Fruit fly (Drosophila melanogaster) whole organism, adult: ENCODE data around the gene swm.
A peak's percentile ranks its signal among the peaks of the same experiment; 100 is the strongest.

Experiments
- CG11617 ChIP-seq: fragments of 200-800 bp; sonication (Bioruptor generic); optimal IDR thresholded peaks from 2 replicates; lab custom pipeline; 2017; ENCODE audit warnings: mild to moderate bottlenecking, missing biosample characterization, missing genetic modification reagents, missing genetic modification characterization
- CG12768 ChIP-seq: fragments of 200-800 bp; sonication (Bioruptor generic); optimal IDR thresholded peaks from 2 replicates; lab custom pipeline; 2017; ENCODE audit warnings: missing biosample characterization, missing genetic modification characterization, mild to moderate bottlenecking, moderate library complexity, missing genetic modification reagents
- CG14711 ChIP-seq: fragments of 200-800 bp; sonication (Bioruptor generic); optimal IDR thresholded peaks from 2 replicates; lab custom pipeline; 2018; ENCODE audit warnings: missing biosample characterization, mild to moderate bottlenecking, missing genetic modification characterization, moderate library complexity
- CG1620 ChIP-seq: fragments of 200-800 bp; sonication (Bioruptor generic); optimal IDR thresholded peaks from 2 replicates; lab custom pipeline; 2016; ENCODE audit warnings: missing biosample characterization, missing genetic modification characterization
- CG33017 ChIP-seq: fragments of 200-800 bp; sonication (Bioruptor generic); optimal IDR thresholded peaks from 2 replicates; lab custom pipeline; 2018; ENCODE audit warnings: missing biosample characterization, mild to moderate bottlenecking, missing genetic modification characterization, moderate library complexity
- CG5204 ChIP-seq: fragments of 200-800 bp; sonication (Bioruptor generic); optimal IDR thresholded peaks from 2 replicates; lab custom pipeline; 2016; ENCODE audit warnings: missing biosample characterization, missing genetic modification characterization
- CG7045 ChIP-seq: fragments of 200-800 bp; sonication (Bioruptor generic); optimal IDR thresholded peaks from 2 replicates; lab custom pipeline; 2017; ENCODE audit warnings: missing biosample characterization, mild to moderate bottlenecking, missing genetic modification characterization
- CG7101 ChIP-seq: fragments of 200-800 bp; sonication (Bioruptor generic); optimal IDR thresholded peaks from 2 replicates; lab custom pipeline; 2018; ENCODE audit warnings: missing biosample characterization, mild to moderate bottlenecking, missing genetic modification characterization, moderate library complexity
- Clk ChIP-seq: fragments of 200-800 bp; sonication (Bioruptor generic); optimal IDR thresholded peaks from 2 replicates; lab custom pipeline; 2017; ENCODE audit warnings: missing biosample characterization, missing genetic modification characterization
- Crg-1 ChIP-seq: fragments of 200-800 bp; sonication (Bioruptor generic); optimal IDR thresholded peaks from 2 replicates; lab custom pipeline; 2016; ENCODE audit warnings: missing biosample characterization, missing genetic modification characterization
- Hr96 ChIP-seq: fragments of 200-800 bp; sonication (Bioruptor generic); optimal IDR thresholded peaks from 2 replicates; lab custom pipeline; 2016; ENCODE audit warnings: missing biosample characterization, missing genetic modification characterization
- Mnt ChIP-seq: fragments of 200-800 bp; sonication (Bioruptor generic); optimal IDR thresholded peaks from 2 replicates; lab custom pipeline; 2016; ENCODE audit warnings: missing biosample characterization, mild to moderate bottlenecking, missing genetic modification characterization
- bab1 ChIP-seq: fragments of 200-800 bp; sonication (Bioruptor generic); optimal IDR thresholded peaks from 3 replicates; lab custom pipeline; 2019; ENCODE audit warnings: missing biosample characterization, mild to moderate bottlenecking, missing genetic modification characterization, moderate library complexity
- cic ChIP-seq: fragments of 200-800 bp; sonication (Bioruptor generic); optimal IDR thresholded peaks from 2 replicates; lab custom pipeline; 2017; ENCODE audit warnings: missing biosample characterization, mild to moderate bottlenecking, missing genetic modification characterization, moderate library complexity
- cnc ChIP-seq, 2 experiments: fragments of >200 bp; optimal IDR thresholded peaks; 2 replicates each; lab custom pipeline; 2017
- kay ChIP-seq: fragments of 200-800 bp; sonication (Bioruptor generic); peaks from one replicate; lab custom pipeline; 2016; ENCODE audit warnings: missing biosample characterization, missing genetic modification characterization, borderline replicate concordance
- ovo ChIP-seq: fragments of 200-800 bp; sonication (Bioruptor generic); optimal IDR thresholded peaks from 2 replicates; lab custom pipeline; 2016; ENCODE audit warnings: missing biosample characterization, missing genetic modification characterization
- pad ChIP-seq: fragments of 200-800 bp; sonication (Bioruptor generic); optimal IDR thresholded peaks from 3 replicates; lab custom pipeline; 2017; ENCODE audit warnings: missing biosample characterization, missing genetic modification characterization, mild to moderate bottlenecking, moderate library complexity, missing genetic modification reagents
- tj ChIP-seq: fragments of 200-800 bp; sonication (Bioruptor generic); optimal IDR thresholded peaks from 3 replicates; lab custom pipeline; 2017; ENCODE audit warnings: missing biosample characterization, mild to moderate bottlenecking, missing genetic modification characterization, moderate library complexity
- toe ChIP-seq: fragments of 200-800 bp; sonication (Bioruptor generic); optimal IDR thresholded peaks from 2 replicates; lab custom pipeline; 2016; ENCODE audit warnings: missing biosample characterization, missing genetic modification characterization

Gene swm

DNA sequence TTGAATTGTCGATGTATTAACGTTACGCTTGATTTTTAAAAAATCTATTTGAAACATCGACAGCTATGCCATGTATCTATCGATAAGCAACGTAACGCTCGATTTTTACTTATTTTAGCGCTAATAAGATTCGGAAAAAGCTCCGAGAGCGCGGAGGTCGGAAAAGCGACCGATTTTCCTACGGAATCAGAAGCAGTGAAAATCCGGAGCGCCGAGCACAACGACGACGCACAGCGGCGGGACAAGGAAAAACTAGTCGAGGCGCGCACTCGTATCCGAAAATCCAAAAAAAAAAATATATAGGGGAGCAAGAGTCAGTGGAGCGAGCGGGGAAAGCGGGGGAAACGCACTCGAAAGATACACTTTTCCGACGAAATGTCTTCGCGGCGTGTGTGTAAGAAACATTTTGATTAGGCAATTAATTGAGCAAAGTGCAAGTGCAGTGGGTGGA lies 25.6 kb downstream of the swm start, which contains the start of gene CG10132:
TSS of gene CG10132 (plus strand) at position 189 of the 451 bp plus-strand sequence.
- TF ChIP-seq Crg-1 (no peak), CG7045 (no peak), kay (GFP tag; lab: Kevin White, UChicago) (no peak), CG14711 (tag; lab: Kevin White, UChicago) (no peak), Hr96 (no peak), bab1 (no peak), cnc (optimal IDR thresholded peaks at IDR 0.05; lab: Kevin White, UChicago) (no peak), Clk (GFP tag; lab: Kevin White, UChicago) (no peak), CG5204 (GFP tag; lab: Kevin White, UChicago) (no peak)

DNA sequence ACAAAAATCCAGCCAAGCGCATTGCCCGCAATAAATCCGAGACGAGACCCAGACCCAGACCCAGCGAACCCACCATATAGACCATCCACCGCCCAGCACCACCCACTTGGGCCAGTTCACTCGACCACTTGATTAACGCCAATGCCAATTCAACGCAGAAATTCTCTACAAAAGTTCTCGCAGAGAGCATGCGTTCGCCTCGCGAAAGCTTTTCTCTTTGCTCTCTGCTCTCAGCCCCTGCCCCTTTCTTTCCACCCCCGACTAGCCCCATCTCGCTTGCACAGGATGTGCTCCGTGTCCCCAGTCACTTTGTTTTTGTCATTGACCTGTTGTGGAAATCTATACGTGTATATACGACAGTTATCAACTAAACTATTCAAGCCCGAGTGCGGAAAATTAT lies 26.6 kb downstream of the swm start:
- peak; percentile 4 for TF ChIP-seq CG12768 (GFP tag; lab: Kevin White, UChicago)
- no peak for TF ChIP-seq CG1620
- no peak for TF ChIP-seq toe (GFP tag; lab: Kevin White, UChicago)
- TF ChIP-seq bab1, result no peak

DNA sequence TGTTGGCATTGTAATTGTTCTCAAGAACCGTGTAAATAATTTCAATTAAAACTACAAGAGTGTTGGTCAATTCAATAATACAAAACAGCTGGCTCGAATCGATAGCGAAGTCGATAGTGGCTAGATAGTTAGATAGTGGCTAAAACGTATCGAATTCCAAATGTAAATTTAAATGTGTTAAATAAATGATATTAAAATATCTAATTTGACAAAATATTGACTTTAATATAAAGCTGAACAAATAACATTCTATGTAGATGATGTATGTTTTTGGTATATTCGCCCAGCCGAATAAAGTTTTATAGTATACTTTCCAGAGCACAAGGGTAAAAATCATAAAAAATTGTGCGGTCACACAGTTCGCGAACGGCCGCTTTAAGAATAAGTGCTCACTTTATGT lies 33.3 kb downstream of the swm start, which contains the start of the genes Dpm1 and CG10137:
TSS of gene Dpm1 (minus strand) at position 53 of the 400 bp plus-strand sequence.
TSS of gene CG10137 (plus strand) at position 371 of the 400 bp plus-strand sequence.
- TF ChIP-seq toe (GFP tag; lab: Kevin White, UChicago) (no peak), Mnt (GFP tag; lab: Kevin White, UChicago) (peak; percentile 12), CG5204 (GFP tag; lab: Kevin White, UChicago) (no peak), cnc (optimal IDR thresholded peaks at IDR 0.05; lab: Kevin White, UChicago) (no peak), Crg-1 (no peak), CG12768 (GFP tag; lab: Kevin White, UChicago) (no peak), cic (GFP tag; lab: Kevin White, UChicago) (no peak), CG33017 (tag; lab: Kevin White, UChicago) (no peak), CG14711 (tag; lab: Kevin White, UChicago) (no peak), bab1 (peak; percentile 60), tj (GFP tag; lab: Kevin White, UChicago) (no peak), CG11617 (GFP tag; lab: Kevin White, UChicago) (no peak), kay (GFP tag; lab: Kevin White, UChicago) (no peak), ovo (GFP tag; lab: Kevin White, UChicago) (no peak), Hr96 (no peak), pad (peak; percentile 19), CG7101 (peak; percentile 26), Clk (GFP tag; lab: Kevin White, UChicago) (no peak), CG7045 (no peak), CG1620 (peak; percentile 30)

DNA sequence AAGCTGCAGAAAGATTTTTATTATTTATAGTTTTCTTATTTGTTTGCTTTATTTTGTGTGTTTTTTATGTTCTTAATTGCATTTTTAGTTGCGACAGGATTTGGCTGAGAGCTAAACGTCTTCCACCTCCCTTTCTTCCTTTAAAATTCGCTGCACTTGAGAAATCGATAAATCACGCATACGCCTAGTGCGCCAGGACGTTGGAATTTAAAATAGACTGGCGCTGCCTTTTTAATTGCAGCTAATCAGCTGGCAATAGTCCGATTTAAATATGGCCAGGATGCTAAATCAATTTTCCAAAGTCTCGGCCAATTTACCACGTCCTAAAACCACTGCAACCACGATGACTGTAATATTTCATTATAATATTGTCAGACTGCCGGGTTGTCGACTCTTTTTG lies 33.8 kb downstream of the swm start:
- TF ChIP-seq CG1620 (no peak), Crg-1 (no peak), cic (GFP tag; lab: Kevin White, UChicago) (no peak), cnc (optimal IDR thresholded peaks at IDR 0.05; lab: Kevin White, UChicago) (no peak), pad (no peak), tj (GFP tag; lab: Kevin White, UChicago) (no peak), Clk (GFP tag; lab: Kevin White, UChicago) (no peak), Mnt (GFP tag; lab: Kevin White, UChicago) (no peak), CG5204 (GFP tag; lab: Kevin White, UChicago) (no peak), CG7045 (no peak), CG14711 (tag; lab: Kevin White, UChicago) (no peak), kay (GFP tag; lab: Kevin White, UChicago) (no peak), CG11617 (GFP tag; lab: Kevin White, UChicago) (no peak), ovo (GFP tag; lab: Kevin White, UChicago) (no peak), CG33017 (tag; lab: Kevin White, UChicago) (no peak)

DNA sequence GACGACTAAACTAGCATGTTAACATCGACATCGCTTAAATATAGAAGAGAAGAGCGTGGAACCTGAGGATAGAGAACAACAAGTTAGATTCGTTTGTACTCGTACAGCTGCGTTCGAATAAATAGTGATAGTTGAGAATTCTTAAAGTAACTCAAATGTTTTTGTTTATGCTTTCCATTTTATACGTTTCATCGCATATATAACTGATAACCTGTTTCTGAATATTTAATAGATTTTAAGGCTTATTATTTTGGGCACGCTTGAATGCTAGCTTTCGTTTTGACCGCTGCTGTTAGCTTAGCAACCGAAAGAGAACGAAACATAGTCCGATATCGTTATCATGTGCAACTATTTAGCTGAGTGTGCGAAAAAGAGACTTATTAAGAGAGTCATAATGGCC lies 35.3 kb downstream of the swm start:
- peak; percentile 99 for TF ChIP-seq kay (GFP tag; lab: Kevin White, UChicago)
- TF ChIP-seq cic (GFP tag; lab: Kevin White, UChicago), result peak; percentile 97
- TF ChIP-seq CG11617 (GFP tag; lab: Kevin White, UChicago), result peak; percentile 99
- peak; percentile 98 for TF ChIP-seq CG5204 (GFP tag; lab: Kevin White, UChicago)
- TF ChIP-seq CG7101, result peak; percentile 99
- no peak for TF ChIP-seq cnc (optimal IDR thresholded peaks at IDR 0.05; lab: Kevin White, UChicago)
- TF ChIP-seq pad, result peak; percentile 95
- peak; percentile 96 for TF ChIP-seq CG1620
- peak; percentile 98 for TF ChIP-seq CG14711 (tag; lab: Kevin White, UChicago)
- TF ChIP-seq ovo (GFP tag; lab: Kevin White, UChicago), result peak; percentile 60
- TF ChIP-seq CG7045, result peak; percentile 99
- TF ChIP-seq CG12768 (GFP tag; lab: Kevin White, UChicago), result peak; percentile 99
- peak; percentile 98 for TF ChIP-seq Hr96
- TF ChIP-seq bab1, result peak; percentile 99
- peak; percentile 97 for TF ChIP-seq Clk (GFP tag; lab: Kevin White, UChicago)
- TF ChIP-seq Mnt (GFP tag; lab: Kevin White, UChicago), result peak; percentile 92
- peak; percentile 96 for TF ChIP-seq toe (GFP tag; lab: Kevin White, UChicago)
- TF ChIP-seq CG33017 (tag; lab: Kevin White, UChicago), result peak; percentile 100
- peak; percentile 95 for TF ChIP-seq Crg-1
- TF ChIP-seq tj (GFP tag; lab: Kevin White, UChicago), result peak; percentile 86

DNA sequence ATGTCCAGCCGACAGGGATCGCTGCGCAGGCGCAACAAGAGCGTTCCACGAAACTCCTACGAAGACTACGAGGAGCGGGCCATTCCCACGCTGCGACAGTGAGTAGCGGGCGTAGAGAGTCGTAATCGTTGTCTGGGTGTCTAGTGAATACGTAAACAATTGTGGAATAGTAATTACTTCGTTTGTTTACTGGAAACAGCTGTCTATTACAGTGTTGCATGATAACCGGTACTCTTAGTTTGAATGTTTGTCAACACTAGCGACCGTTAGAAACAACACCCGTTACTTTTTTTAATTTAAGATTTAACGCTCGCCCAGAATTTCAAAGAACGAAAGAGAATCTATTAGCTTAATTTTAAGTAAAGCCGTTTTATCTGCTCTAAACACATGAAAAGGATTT lies 37.0 kb downstream of the swm start, which contains the start of gene CG10165:
TSS of gene CG10165 (minus strand) at position 214 of the 400 bp plus-strand sequence.
- TF ChIP-seq Hr96 (no peak), CG7045 (no peak), CG12768 (GFP tag; lab: Kevin White, UChicago) (no peak), ovo (GFP tag; lab: Kevin White, UChicago) (peak; percentile 93), Crg-1 (peak; percentile 44), Mnt (GFP tag; lab: Kevin White, UChicago) (peak; percentile 29), CG11617 (GFP tag; lab: Kevin White, UChicago) (no peak), tj (GFP tag; lab: Kevin White, UChicago) (no peak), CG14711 (tag; lab: Kevin White, UChicago) (peak; percentile 16), toe (GFP tag; lab: Kevin White, UChicago) (no peak), CG7101 (peak; percentile 26), cic (GFP tag; lab: Kevin White, UChicago) (peak; percentile 25), CG5204 (GFP tag; lab: Kevin White, UChicago) (no peak), CG33017 (tag; lab: Kevin White, UChicago) (no peak), cnc (optimal IDR thresholded peaks at IDR 0.05; lab: Kevin White, UChicago) (no peak), kay (GFP tag; lab: Kevin White, UChicago) (no peak), Clk (GFP tag; lab: Kevin White, UChicago) (no peak), bab1 (peak; percentile 2), pad (peak; percentile 10), CG1620 (peak; percentile 6)
